Worm (Caenorhabditis elegans) whole organism, young adult: ENCODE measurements around the gene F21H7.12.
A peak's percentile ranks its signal among the peaks of the same experiment; 100 is the strongest.

Experiments used
- B0019.2 ChIP-seq: fragments of 200-800 bp; sonication (Bioruptor generic); conservative IDR thresholded peaks from 2 replicates; pipeline ENCODE4 v1.3.6; 2022; ENCODE audit warnings: missing genetic modification reagents, missing genetic modification characterization, missing compliant biosample characterization
- B0035.1 ChIP-seq: sonication (generic microtip); optimal IDR thresholded peaks from 2 replicates; lab custom pipeline; 2016; ENCODE audit warnings: missing genetic modification characterization, mild to moderate bottlenecking, missing compliant biosample characterization, missing genotype, missing genetic modification reagents
- C17E4.6 ChIP-seq: fragments of 200-800 bp; sonication (Bioruptor generic); IDR thresholded peaks from 2 replicates; pipeline ENCODE4 v1.3.6; 2022; ENCODE audit warnings: missing genetic modification reagents, missing genetic modification characterization, missing compliant biosample characterization
- F37B4.10 ChIP-seq: fragments of 200-800 bp; sonication (Bioruptor generic); IDR thresholded peaks from 2 replicates; pipeline ENCODE4 v1.3.6; 2022; ENCODE audit warnings: missing genetic modification characterization, missing compliant biosample characterization
- F52B5.7 ChIP-seq: sonication (generic microtip); optimal IDR thresholded peaks from 2 replicates; lab custom pipeline; 2016; ENCODE audit warnings: mild to moderate bottlenecking, missing genetic modification characterization, missing compliant biosample characterization
- aptf-3 ChIP-seq: fragments of 200-800 bp; sonication (Bioruptor generic); IDR thresholded peaks from 2 replicates; pipeline ENCODE4 v1.3.6; 2022; ENCODE audit warnings: missing genetic modification characterization, missing compliant biosample characterization
- atf-7 ChIP-seq: sonication (generic microtip); optimal IDR thresholded peaks from 2 replicates; lab custom pipeline; 2017; ENCODE audit warnings: mild to moderate bottlenecking, missing genetic modification characterization, missing compliant biosample characterization
- attf-5 ChIP-seq: fragments of 200-800 bp; sonication (Bioruptor generic); optimal IDR thresholded peaks from 2 replicates; lab custom pipeline; 2018; ENCODE audit warnings: mild to moderate bottlenecking, missing genetic modification characterization, missing compliant biosample characterization
- ceh-100 ChIP-seq: fragments of 200-800 bp; sonication (Bioruptor generic); IDR thresholded peaks from 2 replicates; pipeline ENCODE4 v1.3.6; 2022; ENCODE audit warnings: missing genetic modification reagents, missing genetic modification characterization, missing compliant biosample characterization
- ceh-27 ChIP-seq: fragments of 200-800 bp; sonication (Bioruptor generic); optimal IDR thresholded peaks from 2 replicates; lab custom pipeline; 2018; ENCODE audit warnings: mild to moderate bottlenecking, missing genetic modification characterization, moderate library complexity, missing compliant biosample characterization
- dpff-1 ChIP-seq: sonication (generic microtip); optimal IDR thresholded peaks from 2 replicates; lab custom pipeline; 2017; ENCODE audit warnings: mild to moderate bottlenecking, missing genetic modification characterization, missing compliant biosample characterization
- egrh-3 ChIP-seq: fragments of 200-800 bp; sonication (Bioruptor generic); IDR thresholded peaks from 2 replicates; pipeline ENCODE4 v1.3.6; 2022; ENCODE audit warnings: missing genetic modification reagents, missing genetic modification characterization, missing compliant biosample characterization
- him-1 ChIP-seq: sonication (generic microtip); optimal IDR thresholded peaks from 2 replicates; lab custom pipeline; 2016; ENCODE audit warnings: missing genotype, missing genetic modification reagents, missing genetic modification characterization, missing compliant biosample characterization
- hmg-1.2 ChIP-seq: fragments of 200-800 bp; sonication (Bioruptor generic); IDR thresholded peaks from 2 replicates; pipeline ENCODE4 v1.3.6; 2022; ENCODE audit warnings: missing genetic modification reagents, missing genetic modification characterization, missing compliant biosample characterization
- hsf-1 ChIP-seq: fragments of 200-800 bp; sonication (Bioruptor generic); IDR thresholded peaks from 2 replicates; pipeline ENCODE4 v1.3.6; 2022; ENCODE audit warnings: missing genetic modification reagents, missing genetic modification characterization, missing compliant biosample characterization
- lin-54 ChIP-seq: fragments of 200-800 bp; sonication (Bioruptor generic); optimal IDR thresholded peaks from 2 replicates; lab custom pipeline; 2018; ENCODE audit warnings: mild to moderate bottlenecking, missing genetic modification characterization, missing compliant biosample characterization
- lsl-1 ChIP-seq: fragments of 200-800 bp; sonication (Bioruptor generic); optimal IDR thresholded peaks from 2 replicates; lab custom pipeline; 2018; ENCODE audit warnings: mild to moderate bottlenecking, missing genetic modification characterization, moderate library complexity, missing compliant biosample characterization
- lsy-27 ChIP-seq: sonication (generic microtip); optimal IDR thresholded peaks from 2 replicates; lab custom pipeline; 2017; ENCODE audit warnings: missing genetic modification characterization, mild to moderate bottlenecking, missing compliant biosample characterization, antibody characterized with exemption, missing genotype, borderline replicate concordance; ENCODE audit not compliant: insufficient read depth
- mel-28 ChIP-seq: sonication (generic microtip); optimal IDR thresholded peaks from 2 replicates; lab custom pipeline; 2016; ENCODE audit warnings: borderline replicate concordance, mild to moderate bottlenecking, missing genetic modification characterization, missing compliant biosample characterization
- mes-4 ChIP-seq: sonication (generic microtip); optimal IDR thresholded peaks from 2 replicates; lab custom pipeline; 2016; ENCODE audit warnings: missing genotype, missing genetic modification characterization, missing compliant biosample characterization
- nfya-1 ChIP-seq: sonication (generic microtip); optimal IDR thresholded peaks from 2 replicates; lab custom pipeline; 2017; ENCODE audit warnings: antibody characterized with exemption, missing compliant biosample characterization, missing genetic modification characterization, borderline replicate concordance; ENCODE audit not compliant: insufficient read depth
- nhr-120 ChIP-seq: fragments of 200-800 bp; sonication (Bioruptor generic); IDR thresholded peaks from 2 replicates; pipeline ENCODE4 v1.3.6; 2022; ENCODE audit warnings: missing genetic modification characterization, missing compliant biosample characterization
- nhr-27 ChIP-seq: fragments of 200-800 bp; sonication (Bioruptor generic); optimal IDR thresholded peaks from 2 replicates; lab custom pipeline; 2018; ENCODE audit warnings: mild to moderate bottlenecking, missing genetic modification characterization, moderate library complexity, missing compliant biosample characterization
- nhr-80 ChIP-seq: sonication (generic microtip); optimal IDR thresholded peaks from 2 replicates; lab custom pipeline; 2016; ENCODE audit warnings: missing genetic modification characterization, missing compliant biosample characterization
- nhr-90 ChIP-seq: sonication (generic microtip); optimal IDR thresholded peaks from 2 replicates; lab custom pipeline; 2016; ENCODE audit warnings: missing genotype, mild to moderate bottlenecking, missing genetic modification characterization, missing compliant biosample characterization
- snpc-1.3 ChIP-seq: sonication (generic microtip); optimal IDR thresholded peaks from 2 replicates; lab custom pipeline; 2017; ENCODE audit warnings: missing genetic modification characterization, mild to moderate bottlenecking, missing compliant biosample characterization, antibody characterized with exemption, moderate library complexity, missing genotype, missing genetic modification reagents; ENCODE audit not compliant: insufficient read depth
- snpc-3.4 ChIP-seq: sonication (generic microtip); optimal IDR thresholded peaks from 2 replicates; lab custom pipeline; 2017; ENCODE audit warnings: missing genetic modification characterization, mild to moderate bottlenecking, missing compliant biosample characterization, antibody characterized with exemption, moderate library complexity, missing genotype, missing genetic modification reagents
- somi-1 ChIP-seq: fragments of 200-800 bp; sonication (Bioruptor generic); optimal IDR thresholded peaks from 2 replicates; lab custom pipeline; 2018; ENCODE audit warnings: mild to moderate bottlenecking, missing genetic modification characterization, missing compliant biosample characterization
- sptf-2 ChIP-seq: fragments of 200-800 bp; sonication (Bioruptor generic); optimal IDR thresholded peaks from 2 replicates; lab custom pipeline; 2018; ENCODE audit warnings: mild to moderate bottlenecking, missing genetic modification characterization, missing compliant biosample characterization
- tlf-1 ChIP-seq: fragments of 200-800 bp; sonication (Bioruptor generic); optimal IDR thresholded peaks from 2 replicates; lab custom pipeline; 2018; ENCODE audit warnings: mild to moderate bottlenecking, missing genetic modification characterization, missing compliant biosample characterization
- ztf-18 ChIP-seq: sonication (generic microtip); optimal IDR thresholded peaks from 2 replicates; lab custom pipeline; 2016; ENCODE audit warnings: missing genotype, mild to moderate bottlenecking, missing genetic modification characterization, missing compliant biosample characterization
- ztf-22 ChIP-seq: fragments of 200-800 bp; sonication (Bioruptor generic); optimal IDR thresholded peaks from 2 replicates; lab custom pipeline; 2018; ENCODE audit warnings: mild to moderate bottlenecking, missing genetic modification characterization, moderate library complexity, missing compliant biosample characterization
- ztf-6 ChIP-seq: fragments of 200-800 bp; sonication (Bioruptor generic); IDR thresholded peaks from 2 replicates; pipeline ENCODE4 v1.3.6; 2022; ENCODE audit warnings: missing genetic modification reagents, missing genetic modification characterization, missing compliant biosample characterization

The F21H7.12 gene

DNA sequence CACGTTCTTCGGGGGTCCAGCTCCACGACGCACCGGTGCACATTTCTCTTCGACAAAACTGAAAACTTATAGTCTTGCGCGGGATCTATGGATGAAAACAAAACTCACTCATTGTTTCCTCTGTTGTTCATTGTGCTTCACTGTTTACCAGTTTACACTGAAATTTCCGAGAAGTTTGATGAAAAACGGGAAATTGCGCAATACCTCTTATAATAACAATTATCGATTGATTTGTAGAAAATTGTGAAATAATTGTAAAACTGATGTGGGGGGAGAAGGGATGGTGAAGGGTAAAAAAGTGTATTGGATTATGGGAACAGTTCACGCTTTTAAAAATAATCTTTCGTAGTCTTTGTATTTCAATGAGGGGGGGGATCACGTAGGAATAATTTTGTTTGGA lies 526 bp upstream of the F21H7.12 start:
- no peak for TF ChIP-seq nhr-80 (tag; lab: Kevin White, UChicago)
- TF ChIP-seq F52B5.7 (tag; lab: Kevin White, UChicago): no peak
- no peak for TF ChIP-seq hsf-1 (GFP tag; lab: Robert Waterston, UW)
- TF ChIP-seq lsl-1 (GFP tag; lab: Kevin White, UChicago): no peak
- TF ChIP-seq nhr-90: no peak
- no peak for TF ChIP-seq nhr-27 (tag; lab: Kevin White, UChicago)
- TF ChIP-seq hmg-1.2 (GFP tag; lab: Robert Waterston, UW): no peak
- TF ChIP-seq ceh-27 (GFP tag; lab: Kevin White, UChicago): no peak
- no peak for TF ChIP-seq C17E4.6 (GFP tag; lab: Robert Waterston, UW)
- no peak for TF ChIP-seq mel-28 (tag; lab: Kevin White, UChicago)

DNA sequence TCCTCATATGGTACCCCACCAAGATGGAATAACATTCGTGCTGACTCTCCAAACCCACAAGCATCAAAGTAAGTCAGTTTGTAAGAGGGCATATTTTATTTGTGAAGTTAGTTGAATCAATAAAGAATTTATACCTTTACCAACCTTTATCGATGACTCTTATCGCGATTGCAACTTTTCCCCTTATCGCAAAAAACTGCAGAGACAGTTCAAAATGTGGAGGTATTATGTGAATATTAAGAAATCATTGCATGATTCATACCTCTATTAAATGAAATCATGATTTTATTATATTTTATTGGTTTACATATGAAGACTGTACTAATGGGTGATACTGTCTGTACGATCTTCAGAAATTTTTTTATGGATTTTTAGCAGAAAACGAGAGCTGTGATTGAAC lies 2.2 kb downstream of the F21H7.12 start, which contains the start of gene gst-22:
Gene gst-22 (minus strand): TSS at position 103 of the 400 bp plus-strand sequence.
- TF ChIP-seq nfya-1 (tag; lab: Kevin White, UChicago) (no peak), ceh-100 (GFP tag; lab: Robert Waterston, UW) (no peak), ztf-18 (tag; lab: Kevin White, UChicago) (no peak), nhr-80 (tag; lab: Kevin White, UChicago) (peak; percentile 51), egrh-3 (no peak), him-1 (tag; lab: Kevin White, UChicago) (no peak), somi-1 (GFP tag; lab: Kevin White, UChicago) (no peak)

DNA sequence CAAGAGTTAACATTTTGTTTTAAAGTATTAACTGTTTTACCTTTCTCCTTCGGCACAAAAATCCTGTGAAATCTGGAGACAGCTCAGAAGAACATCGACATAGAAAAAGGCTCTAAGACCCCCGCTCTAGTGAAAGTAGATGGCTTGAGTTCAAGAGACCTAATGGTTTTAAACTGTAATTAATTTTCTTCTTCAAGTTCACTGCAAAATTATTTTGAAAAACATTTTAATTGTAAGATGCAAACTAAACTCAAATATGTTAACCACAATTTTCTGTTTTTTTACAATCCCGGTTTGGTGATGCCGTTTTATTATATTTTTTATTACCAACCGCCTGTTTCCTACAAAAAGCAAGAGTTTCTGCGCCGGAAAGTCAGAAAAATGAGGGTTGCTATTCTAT lies 3.7 kb downstream of the F21H7.12 start, which contains the start of gene clec-233:
Gene clec-233 (plus strand): TSS at position 301 of the 400 bp plus-strand sequence.
- TF ChIP-seq lsy-27 (no peak), mes-4 (tag; lab: Kevin White, UChicago) (no peak), aptf-3 (GFP tag; lab: Robert Waterston, UW) (no peak), ztf-6 (GFP tag; lab: Robert Waterston, UW) (no peak), B0035.1 (no peak), nhr-120 (no peak), ztf-22 (GFP tag; lab: Kevin White, UChicago) (no peak), F37B4.10 (GFP tag; lab: Robert Waterston, UW) (no peak), tlf-1 (GFP tag; lab: Kevin White, UChicago) (no peak), lin-54 (no peak), attf-5 (GFP tag; lab: Kevin White, UChicago) (no peak)

DNA sequence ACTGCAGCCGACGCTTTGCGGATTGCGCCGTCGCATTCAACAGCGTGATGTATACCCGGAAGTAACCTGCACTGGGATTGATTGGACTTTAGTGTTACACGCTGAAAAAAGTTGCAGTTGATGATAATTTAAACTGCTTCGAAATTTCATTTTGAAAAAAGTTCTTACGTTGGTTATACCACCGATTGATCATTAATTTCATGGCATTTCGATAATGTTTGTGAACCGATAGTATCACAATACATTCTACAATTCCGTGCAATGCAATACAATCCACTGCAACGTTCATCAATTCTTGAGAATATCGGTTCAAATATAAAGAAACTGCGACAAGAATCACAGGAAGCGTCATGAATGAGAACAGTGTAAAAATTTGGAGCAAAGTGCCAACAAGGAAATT lies 5.2 kb downstream of the F21H7.12 start, which contains the start of gene F21H7.3:
Gene F21H7.3 (minus strand): TSS at position 101 of the 400 bp plus-strand sequence.
- TF ChIP-seq snpc-3.4 (no peak), atf-7 (tag; lab: Kevin White, UChicago) (no peak), ztf-22 (GFP tag; lab: Kevin White, UChicago) (no peak), tlf-1 (GFP tag; lab: Kevin White, UChicago) (no peak), snpc-1.3 (tag; lab: Kevin White, UChicago) (no peak), dpff-1 (tag; lab: Kevin White, UChicago) (no peak), F37B4.10 (GFP tag; lab: Robert Waterston, UW) (no peak), nfya-1 (tag; lab: Kevin White, UChicago) (no peak), sptf-2 (GFP tag; lab: Kevin White, UChicago) (no peak), B0019.2 (GFP tag; lab: Robert Waterston, UW) (no peak)
